Worm (Caenorhabditis elegans): ENCODE results near the gene bre-3.

bre-3 gene

ce11 chrIII:9465424-9465823, 19.8 kb downstream of the bre-3 start, which contains the start of gene B0464.9 (continued):
- TF ChIP-seq tbx-9 (tag; optimal IDR thresholded peaks at IDR 0.05; ENCODE audit: borderline replicate concordance) (no peak), xnd-1 (tag; optimal IDR thresholded peaks at IDR 0.05) (no peak), lin-54 (GFP tag; optimal IDR thresholded peaks at IDR 0.05) (peak; percentile 46), nfya-1 (tag; optimal IDR thresholded peaks at IDR 0.05; ENCODE audit: borderline replicate concordance, insufficient read depth) (no peak), snpc-3.4 (tag; optimal IDR thresholded peaks at IDR 0.05) (no peak), unc-130 (GFP tag; optimal IDR thresholded peaks at IDR 0.05) (peak; percentile 70), let-607 (tag; optimal IDR thresholded peaks at IDR 0.05) (peak in 1 of 2 experiments; percentile 50), hmg-1.2 (GFP tag; IDR thresholded peaks at IDR 0.05) (no peak), hsf-1 (GFP tag; IDR thresholded peaks at IDR 0.05) (no peak), bed-2 (GFP tag; IDR thresholded peaks at IDR 0.05) (no peak), repo-1 (tag; optimal IDR thresholded peaks at IDR 0.05) (no peak), Y67H2A.10 (GFP tag; conservative IDR thresholded peaks at IDR 0.05) (no peak), C06A6.2 (GFP tag; conservative IDR thresholded peaks at IDR 0.05) (no peak), lir-1 (GFP tag; conservative IDR thresholded peaks at IDR 0.05) (no peak), dpff-1 (tag; optimal IDR thresholded peaks at IDR 0.05) (no peak), F22D6.2 (tag; optimal IDR thresholded peaks at IDR 0.05) (peak; percentile 21), ztf-26 (tag; optimal IDR thresholded peaks at IDR 0.05) (no peak), F39B2.1 (GFP tag; IDR thresholded peaks at IDR 0.05) (no peak), ztf-22 (GFP tag; optimal IDR thresholded peaks at IDR 0.05) (no peak), athp-1 (tag; optimal IDR thresholded peaks at IDR 0.05) (no peak), lin-35 (GFP tag; optimal IDR thresholded peaks at IDR 0.05) (peak in 1 of 3 experiments; percentile 45), ZK185.1 (tag; optimal IDR thresholded peaks at IDR 0.05; ENCODE audit: poor library complexity, severe bottlenecking) (peak; percentile 84), nhr-90 (tag; optimal IDR thresholded peaks at IDR 0.05) (no peak), lsy-27 (tag; optimal IDR thresholded peaks at IDR 0.05; ENCODE audit: borderline replicate concordance, insufficient read depth) (no peak), hlh-12 (tag; optimal IDR thresholded peaks at IDR 0.05) (no peak), ets-4 (GFP tag; optimal IDR thresholded peaks at IDR 0.05) (no peak), sdz-38 (tag; optimal IDR thresholded peaks at IDR 0.05) (no peak), egl-44 (GFP tag; IDR thresholded peaks at IDR 0.05) (no peak), chd-7 (tag; optimal IDR thresholded peaks at IDR 0.05) (no peak), ztf-28 (GFP tag; IDR thresholded peaks at IDR 0.05) (no peak), mcd-1 (GFP tag; IDR thresholded peaks at IDR 0.05) (peak; percentile 75), egrh-3 (GFP tag; IDR thresholded peaks at IDR 0.05) (no peak)

ce11 chrIII:9462785-9463467, 22.3 kb downstream of the bre-3 start:
- TF ChIP-seq egl-18 (GFP tag; IDR thresholded peaks at IDR 0.05) (no peak), xnd-1 (tag; optimal IDR thresholded peaks at IDR 0.05) (peak; percentile 48), madf-3 (GFP tag; IDR thresholded peaks at IDR 0.05) (no peak), B0035.1 (tag; optimal IDR thresholded peaks at IDR 0.05) (peak; percentile 20), snpc-1.3 (tag; optimal IDR thresholded peaks at IDR 0.05; ENCODE audit: insufficient read depth) (peak; percentile 37), tbx-9 (tag; optimal IDR thresholded peaks at IDR 0.05; ENCODE audit: borderline replicate concordance) (peak; percentile 43), athp-1 (tag; optimal IDR thresholded peaks at IDR 0.05) (peak; percentile 77), attf-6 (GFP tag; IDR thresholded peaks at IDR 0.05) (0 out of 2 replicates have a peak, but pooled peaks have one; percentile 21), nhr-90 (tag; optimal IDR thresholded peaks at IDR 0.05) (no peak), him-1 (tag; optimal IDR thresholded peaks at IDR 0.05) (peak; percentile 33), ceh-27 (GFP tag; optimal IDR thresholded peaks at IDR 0.05) (no peak), egl-44 (GFP tag; IDR thresholded peaks at IDR 0.05) (no peak), B0019.2 (GFP tag; conservative IDR thresholded peaks at IDR 0.05) (no peak), repo-1 (tag; optimal IDR thresholded peaks at IDR 0.05) (peak; percentile 37), lir-1 (GFP tag; conservative IDR thresholded peaks at IDR 0.05) (no peak), ztf-25 (GFP tag; IDR thresholded peaks at IDR 0.05) (no peak), F22D6.2 (tag; optimal IDR thresholded peaks at IDR 0.05) (no peak), ceh-40 (GFP tag; IDR thresholded peaks at IDR 0.05) (no peak), snpc-1.1 (tag; optimal IDR thresholded peaks at IDR 0.05; ENCODE audit: insufficient read depth) (peak; percentile 33), hsf-1 (GFP tag; IDR thresholded peaks at IDR 0.05) (0 out of 2 replicates have a peak, but pooled peaks have one; percentile 24), sptf-2 (GFP tag; optimal IDR thresholded peaks at IDR 0.05) (no peak), dox-1 (GFP tag; IDR thresholded peaks at IDR 0.05) (no peak; the same call in 1 of the 2 replicates)
